Fruit fly (Drosophila melanogaster): Measurements from ENCODE around the gene sqd.

Gene sqd

dm6 chr3R:13686371-13687211, 40.5 kb upstream of the sqd start, which contains the start of gene omd (continued):
- TF ChIP-seq Hsf (GFP tag; optimal IDR thresholded peaks at IDR 0.05): peak; percentile 64
- no peak for TF ChIP-seq CG31441 (GFP tag; IDR thresholded peaks at IDR 0.05)
- no peak for TF ChIP-seq tna (GFP tag; IDR thresholded peaks at IDR 0.05; ENCODE audit: partially characterized antibody)
- TF ChIP-seq kay (GFP tag; optimal IDR thresholded peaks at IDR 0.05): peak; percentile 79
- peak; percentile 28 for TF ChIP-seq Myb (GFP tag; optimal IDR thresholded peaks at IDR 0.05)
- TF ChIP-seq CG16779 (GFP tag; IDR thresholded peaks at IDR 0.05): 0 out of 2 replicates have a peak, but pooled peaks have one; percentile 10
- TF ChIP-seq CG10543 (GFP tag; optimal IDR thresholded peaks at IDR 0.05): peak; percentile 83
- no peak for TF ChIP-seq CG1603 (tag; optimal IDR thresholded peaks at IDR 0.05)
- TF ChIP-seq Bdp1 (GFP tag; optimal IDR thresholded peaks at IDR 0.05): peak; percentile 14
- no peak for TF ChIP-seq prd (optimal IDR thresholded peaks at IDR 0.05)
- peak; percentile 44; the same call in 1 of the 3 replicates for TF ChIP-seq prd (GFP tag; IDR thresholded peaks at IDR 0.05)
- 0 out of 2 replicates have a peak, but pooled peaks have one; percentile 23 for TF ChIP-seq CG13287 (GFP tag; IDR thresholded peaks at IDR 0.05; ENCODE audit: partially characterized antibody)
- peak; percentile 18 for TF ChIP-seq CG12104 (GFP tag; optimal IDR thresholded peaks at IDR 0.05)
- no peak for TF ChIP-seq sqz (GFP tag; optimal IDR thresholded peaks at IDR 0.05)
- TF ChIP-seq dmrt99B (tag; optimal IDR thresholded peaks at IDR 0.05): no peak
- TF ChIP-seq CG2199 (GFP tag; IDR thresholded peaks at IDR 0.05): peak; percentile 94

dm6 chr3R:13685969-13686368, 39.9 kb upstream of the sqd start:
- TF ChIP-seq Opbp (GFP tag; IDR thresholded peaks at IDR 0.05; ENCODE audit: partially characterized antibody): no peak
- TF ChIP-seq chinmo (GFP tag; IDR thresholded peaks at IDR 0.05; ENCODE audit: partially characterized antibody): 0 out of 4 replicates have a peak, but pooled peaks have one; percentile 35
- TF ChIP-seq dpn (GFP tag; optimal IDR thresholded peaks at IDR 0.05): no peak
- 0 out of 3 replicates have a peak, but pooled peaks have one; percentile 14 for TF ChIP-seq CG2199 (GFP tag; IDR thresholded peaks at IDR 0.05)
- peak in 1 of 2 experiments; percentile 97 for TF ChIP-seq Pdp1 (GFP tag; optimal IDR thresholded peaks at IDR 0.05)
- TF ChIP-seq cwo (GFP tag; optimal IDR thresholded peaks at IDR 0.05): peak; percentile 43

DNA sequence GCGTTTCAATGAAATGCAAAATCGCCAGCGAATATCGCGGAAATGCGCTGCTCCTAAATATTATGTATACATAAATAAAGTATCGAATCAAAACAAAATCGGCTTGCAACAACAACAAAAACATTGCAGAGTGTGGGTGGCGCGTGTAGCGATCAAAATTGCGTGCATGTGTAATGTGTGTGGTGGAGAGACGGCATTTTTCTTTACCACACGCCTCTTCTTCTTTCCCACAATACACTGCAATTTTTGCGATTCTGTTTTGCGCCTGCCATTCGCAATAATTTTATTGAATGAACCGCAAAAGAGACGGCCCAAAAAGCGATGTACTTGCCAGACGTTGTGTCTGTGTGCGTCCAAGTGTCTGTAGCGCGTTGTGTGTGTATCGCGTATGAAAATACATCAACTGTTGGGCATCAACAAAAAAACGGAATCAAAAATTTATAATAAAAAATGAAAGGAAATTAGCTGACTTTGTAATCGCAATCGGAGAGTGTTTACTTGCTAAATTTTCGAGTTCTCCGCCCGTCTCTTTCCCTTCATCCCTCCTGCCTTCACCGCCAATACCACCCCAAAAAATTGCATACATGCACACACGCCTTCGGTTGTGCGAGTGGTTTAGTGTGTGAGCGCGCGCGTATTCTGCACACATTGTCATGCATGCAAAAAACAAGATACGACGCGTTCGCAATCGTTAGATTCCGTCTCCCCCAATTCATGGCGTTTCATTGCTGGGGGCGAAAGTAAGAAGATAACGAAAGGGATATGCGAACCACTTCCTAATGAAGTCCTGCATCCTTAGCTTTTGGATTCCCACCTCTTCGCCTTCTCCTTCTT, 38.7 kb upstream of the sqd start:
- no peak for TF ChIP-seq CG4328 (GFP tag; optimal IDR thresholded peaks at IDR 0.05)
- TF ChIP-seq corto (GFP tag; optimal IDR thresholded peaks at IDR 0.05): peak; percentile 17
- TF ChIP-seq CG31365 (tag; optimal IDR thresholded peaks at IDR 0.05): no peak
- peak; percentile 81 for TF ChIP-seq zf30C (GFP tag; optimal IDR thresholded peaks at IDR 0.05)
- peak; percentile 73 for TF ChIP-seq cg (GFP tag; optimal IDR thresholded peaks at IDR 0.05)
- TF ChIP-seq sug (tag; optimal IDR thresholded peaks at IDR 0.05): peak; percentile 27
- peak; percentile 92 for TF ChIP-seq nerfin-1 (tag; optimal IDR thresholded peaks at IDR 0.05)
- no peak for TF ChIP-seq CG30431 (GFP tag; optimal IDR thresholded peaks at IDR 0.05)
- TF ChIP-seq psq (GFP tag; optimal IDR thresholded peaks at IDR 0.05): peak; percentile 87
- peak; percentile 13 for TF ChIP-seq CG34376 (GFP tag; optimal IDR thresholded peaks at IDR 0.05)
- no peak for TF ChIP-seq CG2120 (GFP tag; optimal IDR thresholded peaks at IDR 0.05)
- peak in 1 of 2 experiments; percentile 57 for TF ChIP-seq Eip74EF (GFP tag; optimal IDR thresholded peaks at IDR 0.05)
- no peak for TF ChIP-seq Blimp-1 (GFP tag; optimal IDR thresholded peaks at IDR 0.05)
- no peak for TF ChIP-seq ERR (GFP tag; optimal IDR thresholded peaks at IDR 0.05)
- TF ChIP-seq CG18262 (tag; optimal IDR thresholded peaks at IDR 0.05): no peak
- peak; percentile 52 for TF ChIP-seq p53 (GFP tag; optimal IDR thresholded peaks at IDR 0.05)
- no peak for TF ChIP-seq CG6689 (GFP tag; IDR thresholded peaks at IDR 0.05)
- no peak for TF ChIP-seq CG4360 (GFP tag; IDR thresholded peaks at IDR 0.05)
- TF ChIP-seq CG2678 (tag; optimal IDR thresholded peaks at IDR 0.05): no peak
- peak; percentile 93 for TF ChIP-seq CG15479 (GFP tag; optimal IDR thresholded peaks at IDR 0.05)
- peak; percentile 54 for TF ChIP-seq Med (GFP tag)
- no peak for TF ChIP-seq Xbp1 (GFP tag; optimal IDR thresholded peaks at IDR 0.05)
- TF ChIP-seq sens (GFP tag): peak; percentile 34
